Worm (Caenorhabditis elegans): ENCODE measurements around the gene tin-9.2.

- TF ChIP-seq ztf-11 (tag; optimal IDR thresholded peaks at IDR 0.05) (no peak), unc-62 (GFP tag; optimal IDR thresholded peaks at IDR 0.05) (no peak), ceh-39 (tag; optimal IDR thresholded peaks at IDR 0.05) (no peak), drap-1 (GFP tag; optimal IDR thresholded peaks at IDR 0.05) (no peak), ces-1 (GFP tag; optimal IDR thresholded peaks at IDR 0.05) (no peak), flh-1 (GFP tag; optimal IDR thresholded peaks at IDR 0.05) (no peak), snpc-4 (tag; optimal IDR thresholded peaks at IDR 0.05) (no peak), elt-3 (tag; optimal IDR thresholded peaks at IDR 0.05) (no peak), ceh-83 (GFP tag; optimal IDR thresholded peaks at IDR 0.05) (no peak)
These were observed 19.7 kb upstream of the tin-9.2 start, which contains the start of gene C39E9.8 for ce11 chrIV:13079119-13079518.
